Worm (Caenorhabditis elegans) whole organism, L4/young adult: ENCODE data around the gene rpn-7.

Experiments
- W03F9.2 ChIP-seq: fragments of 150-350 bp; optimal IDR thresholded peaks from 2 replicates; lab custom pipeline; 2014; ENCODE audit warnings: missing biosample characterization, missing genetic modification characterization
- him-1 ChIP-seq: sonication (generic microtip); optimal IDR thresholded peaks from 2 replicates; lab custom pipeline; 2016; ENCODE audit warnings: missing genotype, missing genetic modification reagents, missing genetic modification characterization, missing compliant biosample characterization

- TF ChIP-seq him-1, result no peak
- no peak for TF ChIP-seq W03F9.2 (tag; lab: Kevin White, UChicago)
Measured at ce11 chrIV:9300127-9300526, 16.3 kb upstream of the rpn-7 start, which contains the start of gene F49C12.3.
